Worm (Caenorhabditis elegans): Measurements from ENCODE around the gene srt-14.
"Not testable (repeated sequence)": the region's sequence is repeated elsewhere in the genome, so short reads cannot be mapped to it uniquely, and the experiment has no call there.

Gene srt-14

DNA sequence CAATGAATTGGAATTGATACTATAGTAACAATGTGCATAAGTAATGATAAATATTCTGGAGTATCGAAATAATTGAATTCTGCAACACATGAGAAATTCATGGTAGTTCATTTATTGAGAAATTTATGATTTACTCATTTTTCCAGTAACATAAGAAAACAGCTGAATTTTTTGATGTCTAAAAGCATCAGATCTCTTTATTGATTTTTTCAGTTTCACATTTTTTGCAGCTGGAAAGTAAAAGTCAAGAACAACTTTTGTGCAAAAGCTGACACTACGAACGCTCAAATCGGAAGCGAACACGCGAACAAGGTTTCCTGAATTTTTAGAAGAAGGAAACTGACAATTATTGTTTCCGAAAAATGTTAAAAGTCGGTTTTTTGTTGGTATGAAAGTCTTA lies 33.7 kb upstream of the srt-14 start, which contains the start of gene srh-193:
srh-193 (minus strand) TSS at position 101 of the 400 bp plus-strand sequence.
- TF ChIP-seq aha-1 (tag): peak; percentile 0

DNA sequence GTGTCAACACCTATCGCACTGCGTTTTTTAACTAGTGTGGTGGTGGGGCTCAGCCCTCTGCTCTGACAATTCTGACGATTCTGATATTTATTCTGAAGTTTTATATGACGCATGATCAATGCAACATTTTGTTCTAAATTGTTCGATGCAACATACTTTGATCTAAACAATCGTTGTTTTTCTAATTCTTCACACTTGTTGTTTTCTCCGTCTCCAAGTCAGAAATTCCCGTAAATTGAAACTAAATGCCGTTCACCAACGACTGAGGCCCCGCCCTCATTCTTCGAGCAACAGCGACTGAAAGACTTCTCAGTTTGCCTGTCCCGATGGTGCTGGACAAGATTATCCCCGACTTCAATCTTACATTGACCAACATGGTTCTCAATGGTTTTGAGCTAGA lies 28.4 kb upstream of the srt-14 start, which contains the start of gene srt-19:
srt-19 (plus strand) TSS at position 301 of the 400 bp plus-strand sequence.
- not testable (repeated sequence) for TF ChIP-seq Y75B8A.6 (GFP tag; IDR thresholded peaks at IDR 0.05); nhr-102 (tag; optimal IDR thresholded peaks at IDR 0.05); hlh-11 (tag; optimal IDR thresholded peaks at IDR 0.05)

DNA sequence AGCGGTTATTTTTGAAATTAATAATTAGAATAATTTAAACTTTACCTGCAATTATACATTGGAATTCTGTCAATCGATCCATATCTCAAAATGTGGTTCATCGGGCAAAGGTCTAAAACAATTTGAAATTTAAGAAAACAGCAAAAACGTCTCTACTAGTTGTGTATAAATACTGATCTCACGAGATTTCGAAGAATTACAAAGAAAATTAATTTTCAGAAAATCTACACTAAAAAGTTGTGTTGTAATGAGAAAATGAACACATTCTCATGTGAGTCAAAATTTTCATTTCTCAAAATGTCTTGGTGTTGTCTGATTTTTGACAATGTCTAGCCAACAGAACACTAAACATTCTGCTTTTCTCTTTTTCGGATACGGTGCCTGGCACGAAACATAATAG lies 25.3 kb upstream of the srt-14 start, which contains the start of gene srt-37:
srt-37 (minus strand) TSS at position 101 of the 400 bp plus-strand sequence.
- TF ChIP-seq jun-1 (tag; optimal IDR thresholded peaks at IDR 0.05); sdz-12 (GFP tag; optimal IDR thresholded peaks at IDR 0.05); dmd-9 (GFP tag; IDR thresholded peaks at IDR 0.05): not testable (repeated sequence)

DNA sequence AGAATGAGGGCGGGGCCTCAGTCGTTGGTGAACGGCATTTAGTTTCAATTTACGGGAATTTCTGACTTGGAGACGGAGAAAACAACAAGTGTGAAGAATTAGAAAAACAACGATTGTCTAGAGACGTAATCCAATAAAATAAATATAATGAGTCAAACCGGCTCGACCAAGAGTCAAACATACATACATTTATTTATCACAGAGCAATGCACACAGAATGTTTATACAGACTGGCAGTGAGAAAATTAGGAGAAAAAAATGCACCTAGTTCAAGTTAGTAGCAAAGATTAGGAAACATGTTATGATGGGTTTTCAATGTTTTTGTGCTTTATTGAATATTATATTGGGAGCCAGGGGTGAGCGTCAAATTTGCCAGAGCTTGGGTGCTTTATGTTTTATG lies 22.4 kb upstream of the srt-14 start, which contains the start of gene srt-20:
srt-20 (minus strand) TSS at position 101 of the 400 bp plus-strand sequence.
- TF ChIP-seq zip-11 (GFP tag; IDR thresholded peaks at IDR 0.05); daf-12 (tag; optimal IDR thresholded peaks at IDR 0.05); nhr-11 (tag; optimal IDR thresholded peaks at IDR 0.05): not testable (repeated sequence)

DNA sequence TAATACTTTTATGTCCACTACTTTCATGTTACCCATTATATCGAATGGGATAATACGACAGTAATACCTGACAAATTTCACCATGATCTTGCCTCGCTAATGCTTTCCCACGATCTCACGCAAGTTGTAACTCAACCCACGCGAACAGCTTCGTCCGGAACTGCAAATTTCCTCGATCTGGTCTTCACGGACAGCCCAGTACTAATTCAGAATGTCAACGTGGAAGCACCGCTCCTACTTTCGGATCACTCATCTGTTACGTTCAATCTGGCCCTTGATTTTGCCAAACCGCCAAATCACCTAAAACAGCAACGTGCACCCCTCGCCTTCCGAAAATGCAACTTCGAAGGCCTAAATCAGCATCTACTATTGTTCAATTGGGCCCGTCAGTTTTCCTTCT lies 17.0 kb upstream of the srt-14 start:
- TF ChIP-seq unc-62 (GFP tag; optimal IDR thresholded peaks at IDR 0.05 in 1 of 2): peak in 1 of 2 experiments; percentile 91
- no peak for TF ChIP-seq unc-62 (tag; optimal IDR thresholded peaks at IDR 0.05)
- TF ChIP-seq aha-1 (tag): peak; percentile 40
- no peak for TF ChIP-seq fkh-10 (GFP tag; optimal IDR thresholded peaks at IDR 0.05)
- TF ChIP-seq Y105C5A.15 (GFP tag; IDR thresholded peaks at IDR 0.05): no peak

DNA sequence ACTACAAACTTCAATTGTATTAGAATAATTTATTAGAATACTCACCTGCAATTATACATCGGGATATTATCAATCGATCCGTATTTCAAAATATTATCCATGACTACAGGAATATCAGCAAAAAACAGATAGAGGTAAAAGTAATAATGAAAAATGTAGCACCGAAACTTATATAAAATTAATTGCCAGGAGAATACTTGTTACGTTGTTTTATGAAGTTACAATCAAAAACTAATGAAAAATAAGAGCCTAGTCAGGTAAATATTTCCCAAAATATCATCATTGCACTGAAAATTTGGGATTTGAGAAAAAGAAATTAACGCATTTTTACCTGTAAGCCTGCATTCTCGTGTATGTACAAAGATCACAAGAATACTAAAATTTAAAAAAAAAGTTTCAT lies 14.9 kb upstream of the srt-14 start, which contains the start of gene srt-38:
srt-38 (minus strand) TSS at position 101 of the 400 bp plus-strand sequence.
- TF ChIP-seq F44E2.7 (GFP tag; IDR thresholded peaks at IDR 0.05); dmd-9 (GFP tag; IDR thresholded peaks at IDR 0.05); rbr-2 (tag; optimal IDR thresholded peaks at IDR 0.05): not testable (repeated sequence)

ce11 chrV:4268213-4268612 lies 11.8 kb upstream of the srt-14 start, which contains the start of gene srt-36:
TSS of gene srt-36 (minus strand) at chrV:4268313.
- not testable (repeated sequence) for TF ChIP-seq zfp-3 (GFP tag; conservative IDR thresholded peaks at IDR 0.05); daf-12 (tag; optimal IDR thresholded peaks at IDR 0.05); jun-1 (tag; optimal IDR thresholded peaks at IDR 0.05)

DNA sequence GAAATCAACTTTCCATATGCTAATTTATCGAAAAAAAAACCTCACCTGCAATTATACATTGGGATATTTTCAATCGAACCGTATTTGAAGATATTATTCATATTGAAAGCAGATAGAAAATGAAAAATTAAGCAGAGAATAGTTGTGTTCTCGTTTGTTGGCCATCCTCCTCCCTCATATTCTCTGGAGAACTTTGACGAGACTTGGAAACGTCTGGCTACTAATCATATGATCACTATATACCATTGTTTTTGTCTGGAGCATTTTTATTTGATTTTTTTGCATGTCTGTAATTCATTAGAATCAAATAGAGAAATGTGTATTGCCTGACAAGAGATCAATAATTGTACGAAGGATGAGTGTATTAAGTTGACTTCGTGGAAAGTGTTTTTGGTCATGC lies 8.1 kb upstream of the srt-14 start, which contains the start of gene srt-35:
srt-35 (minus strand) TSS at position 101 of the 400 bp plus-strand sequence.
- peak; percentile 46 for TF ChIP-seq aha-1 (tag)
- TF ChIP-seq spr-1 (tag; optimal IDR thresholded peaks at IDR 0.05): no peak

DNA sequence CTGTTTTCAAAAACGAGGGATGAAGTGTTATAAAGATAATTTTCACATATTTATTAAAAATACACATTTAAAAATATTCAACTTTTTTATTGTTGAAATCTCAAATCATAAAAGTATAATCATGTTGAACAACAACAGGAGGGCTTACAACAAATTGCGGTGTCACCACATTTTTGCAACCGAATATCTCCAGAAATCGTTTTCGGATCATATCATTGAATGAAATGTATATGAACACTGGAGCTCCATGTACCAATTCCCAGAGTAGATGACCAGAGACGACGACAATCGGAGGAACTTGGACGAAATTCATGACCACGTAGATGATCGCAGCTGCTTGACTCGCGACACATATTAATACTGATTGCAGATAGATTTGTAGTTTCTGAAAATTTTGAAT lies 5.0 kb upstream of the srt-14 start:
- TF ChIP-seq nhr-25 (tag; optimal IDR thresholded peaks at IDR 0.05; ENCODE audit: borderline replicate concordance, insufficient read depth) (no peak), nhr-111 (GFP tag; optimal IDR thresholded peaks at IDR 0.05) (no peak), php-3 (GFP tag; IDR thresholded peaks at IDR 0.05) (no peak), unc-62 (GFP tag; optimal IDR thresholded peaks at IDR 0.05 in 1 of 2) (peak in 1 of 2 experiments; percentile 92), unc-62 (tag; optimal IDR thresholded peaks at IDR 0.05) (no peak)

- TF ChIP-seq unc-130 (GFP tag; optimal IDR thresholded peaks at IDR 0.05): no peak
- no peak for TF ChIP-seq daf-19 (GFP tag; conservative IDR thresholded peaks at IDR 0.05)
- no peak for TF ChIP-seq Y105C5A.15 (GFP tag; IDR thresholded peaks at IDR 0.05)
- no peak for TF ChIP-seq ztf-7 (tag; optimal IDR thresholded peaks at IDR 0.05)
Observed at ce11 chrV:4260090-4260489, 3.7 kb upstream of the srt-14 start, which contains the start of gene srt-3. TSS of gene srt-3 (minus strand) at chrV:4260190.
